Worm (Caenorhabditis elegans): ENCODE measurements around the gene F12A10.8.
"Not testable (repeated sequence)": the region's sequence is repeated elsewhere in the genome, so short reads cannot be mapped to it uniquely, and the experiment has no call there.

The F12A10.8 gene

DNA sequence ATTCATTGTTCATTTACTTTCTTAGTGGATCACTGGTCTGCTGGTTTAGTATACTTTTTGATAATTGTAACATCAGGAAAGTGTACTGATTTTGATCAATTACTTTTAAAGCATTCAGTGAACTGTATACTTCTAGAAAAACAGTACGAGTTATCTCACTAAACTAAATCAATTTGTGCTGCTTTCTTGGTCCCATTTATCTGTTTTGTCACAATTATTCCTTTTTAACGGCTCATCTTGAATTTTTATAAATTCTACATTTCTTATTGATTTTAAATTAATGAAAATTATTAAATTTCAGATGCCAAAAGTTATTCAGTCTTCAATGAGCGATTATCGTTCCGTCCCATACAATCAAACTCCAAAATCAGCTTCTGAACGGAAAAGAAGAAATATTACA lies 34.1 kb upstream of the F12A10.8 start, which contains the start of gene hlh-25:
Gene hlh-25, plus strand, starts transcription at position 301 of the 400 bp plus-strand sequence.
- TF ChIP-seq tab-1, flt-1, T22C8.4 (GFP tag; IDR thresholded peaks at IDR 0.05): not testable (repeated sequence)

ce11 chrII:5533642-5534041 lies 32.8 kb upstream of the F12A10.8 start, which contains the start of gene hlh-26:
Gene hlh-26 (minus strand): TSS chrII:5533742.
- TF ChIP-seq ztf-23 (GFP tag; IDR thresholded peaks at IDR 0.05) = no peak
- TF ChIP-seq ztf-29 (GFP tag; IDR thresholded peaks at IDR 0.05) = no peak
- no peak for TF ChIP-seq cog-1 (tag; optimal IDR thresholded peaks at IDR 0.05)
- TF ChIP-seq klf-2 (GFP tag; conservative IDR thresholded peaks at IDR 0.05) = no peak
- TF ChIP-seq med-1 (GFP tag; optimal IDR thresholded peaks at IDR 0.05; ENCODE audit: insufficient read depth) = no peak
- no peak for TF ChIP-seq flt-1 (GFP tag; IDR thresholded peaks at IDR 0.05)
- no peak for TF ChIP-seq tab-1 (GFP tag; IDR thresholded peaks at IDR 0.05)
- no peak for TF ChIP-seq ref-1 (GFP tag; conservative IDR thresholded peaks at IDR 0.05)
- TF ChIP-seq T22C8.4 (GFP tag; IDR thresholded peaks at IDR 0.05) = no peak

DNA sequence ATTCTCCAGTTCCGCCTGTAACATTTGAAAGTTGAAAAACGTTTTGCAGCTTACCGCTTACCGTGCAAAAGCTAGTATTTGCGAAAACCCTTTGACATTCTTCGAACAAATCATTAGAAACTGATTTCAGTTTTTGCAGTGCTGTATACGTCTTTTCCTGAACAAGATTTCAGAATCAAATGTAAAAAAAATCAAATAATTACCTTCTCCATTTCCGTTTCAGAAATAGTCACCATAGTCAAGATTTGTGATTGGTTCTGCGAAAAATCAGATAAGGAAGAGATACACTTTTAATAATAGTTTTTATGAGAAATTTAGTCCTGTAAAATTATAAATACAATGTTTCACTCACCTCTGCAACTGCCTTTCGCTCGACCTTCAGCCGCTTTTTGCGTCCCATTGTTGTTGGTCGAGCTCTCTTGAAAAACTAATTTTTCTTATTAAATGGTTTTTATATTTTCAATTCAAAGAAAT lies 31.0 kb upstream of the F12A10.8 start, which contains the start of gene C17C3.9:
Gene C17C3.9, minus strand, starts transcription at position 424 of the 474 bp plus-strand sequence.
- no peak for TF ChIP-seq flt-1 (GFP tag; IDR thresholded peaks at IDR 0.05)
- no peak for TF ChIP-seq ztf-29 (GFP tag; IDR thresholded peaks at IDR 0.05)
- no peak for TF ChIP-seq klf-2 (GFP tag; conservative IDR thresholded peaks at IDR 0.05)
- TF ChIP-seq tab-1 (GFP tag; IDR thresholded peaks at IDR 0.05) = no peak
- no peak for TF ChIP-seq cog-1 (tag; optimal IDR thresholded peaks at IDR 0.05)
- TF ChIP-seq ref-1 (GFP tag; conservative IDR thresholded peaks at IDR 0.05) = no peak

DNA sequence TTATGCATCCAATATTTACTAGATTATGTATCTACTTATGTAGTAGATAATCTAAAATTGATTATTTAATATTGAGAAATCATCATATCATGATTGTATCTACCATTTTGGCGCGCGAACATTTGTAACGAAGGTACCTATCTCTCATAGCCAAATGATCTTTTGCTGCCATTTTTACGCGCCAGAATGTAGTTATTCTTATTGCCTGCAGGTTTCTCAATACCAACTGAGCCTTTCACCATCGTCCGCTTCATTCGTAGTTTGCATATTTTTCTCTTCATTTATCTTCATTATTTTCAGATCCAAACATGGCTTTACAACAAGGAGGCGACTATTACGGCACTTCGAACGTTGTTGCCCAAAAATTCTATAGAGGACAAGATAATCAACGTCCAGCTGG lies 27.0 kb upstream of the F12A10.8 start, which contains the start of gene ZK177.1:
Gene ZK177.1, plus strand, starts transcription at position 301 of the 400 bp plus-strand sequence.
- no peak for TF ChIP-seq cog-1 (tag; optimal IDR thresholded peaks at IDR 0.05)
- TF ChIP-seq flt-1 (GFP tag; IDR thresholded peaks at IDR 0.05) = no peak
- no peak for TF ChIP-seq ztf-23 (GFP tag; IDR thresholded peaks at IDR 0.05)
- no peak for TF ChIP-seq med-1 (GFP tag; optimal IDR thresholded peaks at IDR 0.05; ENCODE audit: insufficient read depth)
- TF ChIP-seq T22C8.4 (GFP tag; IDR thresholded peaks at IDR 0.05) = no peak
- TF ChIP-seq klf-2 (GFP tag; conservative IDR thresholded peaks at IDR 0.05) = no peak
- TF ChIP-seq ref-1 (GFP tag; conservative IDR thresholded peaks at IDR 0.05) = no peak
- no peak for TF ChIP-seq ztf-29 (GFP tag; IDR thresholded peaks at IDR 0.05)
- no peak for TF ChIP-seq tab-1 (GFP tag; IDR thresholded peaks at IDR 0.05)

- TF ChIP-seq ztf-29 (GFP tag; IDR thresholded peaks at IDR 0.05) = no peak
- TF ChIP-seq klf-2 (GFP tag; conservative IDR thresholded peaks at IDR 0.05) = no peak
- TF ChIP-seq ref-1 (GFP tag; conservative IDR thresholded peaks at IDR 0.05) = no peak
- TF ChIP-seq tab-1 (GFP tag; IDR thresholded peaks at IDR 0.05) = no peak
- TF ChIP-seq ztf-23 (GFP tag; IDR thresholded peaks at IDR 0.05) = no peak
- TF ChIP-seq med-1 (GFP tag; optimal IDR thresholded peaks at IDR 0.05; ENCODE audit: insufficient read depth) = no peak
- no peak for TF ChIP-seq T22C8.4 (GFP tag; IDR thresholded peaks at IDR 0.05)
- TF ChIP-seq cog-1 (tag; optimal IDR thresholded peaks at IDR 0.05) = no peak
- TF ChIP-seq flt-1 (GFP tag; IDR thresholded peaks at IDR 0.05) = no peak
These were observed 24.4 kb upstream of the F12A10.8 start, which contains the start of gene tbx-35 for ce11 chrII:5525297-5525696. Gene tbx-35 (minus strand): TSS chrII:5525397.

DNA sequence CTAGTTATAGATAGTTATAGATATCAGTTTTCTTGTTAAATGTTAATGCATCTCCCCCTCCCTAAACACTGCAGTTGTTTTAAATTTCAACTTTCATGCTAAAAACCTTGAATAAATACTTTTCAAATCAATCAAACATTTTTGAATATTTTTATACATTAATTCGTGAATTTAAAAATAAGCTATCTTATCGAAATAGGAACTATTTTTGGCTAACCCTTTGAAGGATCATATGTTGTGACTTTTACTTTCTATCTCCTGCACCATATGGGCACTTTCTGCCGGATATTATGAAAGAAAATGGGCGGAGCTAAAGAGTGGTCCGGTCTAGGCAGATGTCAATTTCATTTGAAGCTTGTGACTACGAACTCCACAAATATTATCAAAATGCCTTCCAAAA lies 21.8 kb upstream of the F12A10.8 start, which contains the start of gene ZK177.11:
Gene ZK177.11, plus strand, starts transcription at position 301 of the 400 bp plus-strand sequence.
- no peak for TF ChIP-seq ref-1 (GFP tag; conservative IDR thresholded peaks at IDR 0.05)

DNA sequence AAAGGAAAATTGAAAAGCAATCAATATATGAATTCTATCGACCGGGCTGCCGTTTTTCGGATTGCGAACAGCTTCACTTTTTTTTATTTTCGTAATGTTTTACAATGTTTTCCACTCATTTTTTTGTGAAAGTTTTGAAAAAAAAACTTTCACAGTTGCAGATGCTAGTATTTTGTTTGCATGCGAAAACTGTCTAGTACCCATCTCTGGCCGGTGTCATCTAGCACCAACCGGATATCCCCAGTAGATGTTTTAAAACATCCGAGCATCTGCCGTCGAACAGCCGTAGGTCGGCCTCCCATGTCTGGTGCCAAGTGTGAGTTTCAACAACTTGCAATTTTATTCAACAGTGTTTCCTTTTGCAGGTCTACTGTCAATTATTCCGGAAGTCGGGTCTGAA lies 20.5 kb upstream of the F12A10.8 start, which contains the start of gene ZK177.12:
Gene ZK177.12, plus strand, starts transcription at position 301 of the 400 bp plus-strand sequence.
- TF ChIP-seq flt-1 (GFP tag; IDR thresholded peaks at IDR 0.05) (no peak), klf-2 (GFP tag; conservative IDR thresholded peaks at IDR 0.05) (no peak), tab-1 (GFP tag; IDR thresholded peaks at IDR 0.05) (no peak), med-1 (GFP tag; optimal IDR thresholded peaks at IDR 0.05; ENCODE audit: insufficient read depth) (no peak), T22C8.4 (GFP tag; IDR thresholded peaks at IDR 0.05) (no peak), ztf-29 (GFP tag; IDR thresholded peaks at IDR 0.05) (no peak), ztf-23 (GFP tag; IDR thresholded peaks at IDR 0.05) (no peak), ref-1 (GFP tag; conservative IDR thresholded peaks at IDR 0.05) (no peak), cog-1 (tag; optimal IDR thresholded peaks at IDR 0.05) (no peak)

DNA sequence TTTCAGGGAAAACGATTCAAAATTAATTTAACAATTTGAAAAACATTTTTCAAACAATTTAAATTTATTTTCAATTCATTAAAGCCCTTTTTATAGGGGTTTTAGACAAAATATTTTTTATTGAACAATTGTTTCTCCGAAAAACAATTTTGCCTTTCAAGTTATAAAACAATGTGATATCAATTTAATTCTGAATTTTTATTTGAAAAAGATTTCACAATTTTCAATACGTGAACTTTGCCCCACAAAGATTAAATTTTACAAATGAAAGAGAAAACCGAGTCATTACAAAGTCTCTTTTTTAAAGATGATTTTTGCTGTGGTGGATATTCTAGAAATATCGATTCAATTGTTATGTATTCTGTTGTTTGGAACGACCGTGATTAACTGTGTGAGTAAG lies 18.0 kb upstream of the F12A10.8 start, which contains the start of gene ZK177.2:
Gene ZK177.2, plus strand, starts transcription at position 301 of the 400 bp plus-strand sequence.
- TF ChIP-seq T22C8.4 (GFP tag; IDR thresholded peaks at IDR 0.05) (no peak), ztf-23 (GFP tag; IDR thresholded peaks at IDR 0.05) (no peak), tab-1 (GFP tag; IDR thresholded peaks at IDR 0.05) (no peak), klf-2 (GFP tag; conservative IDR thresholded peaks at IDR 0.05) (no peak), ref-1 (GFP tag; conservative IDR thresholded peaks at IDR 0.05) (no peak), med-1 (GFP tag; optimal IDR thresholded peaks at IDR 0.05; ENCODE audit: insufficient read depth) (no peak), ztf-29 (GFP tag; IDR thresholded peaks at IDR 0.05) (no peak), flt-1 (GFP tag; IDR thresholded peaks at IDR 0.05) (no peak), cog-1 (tag; optimal IDR thresholded peaks at IDR 0.05) (no peak)

DNA sequence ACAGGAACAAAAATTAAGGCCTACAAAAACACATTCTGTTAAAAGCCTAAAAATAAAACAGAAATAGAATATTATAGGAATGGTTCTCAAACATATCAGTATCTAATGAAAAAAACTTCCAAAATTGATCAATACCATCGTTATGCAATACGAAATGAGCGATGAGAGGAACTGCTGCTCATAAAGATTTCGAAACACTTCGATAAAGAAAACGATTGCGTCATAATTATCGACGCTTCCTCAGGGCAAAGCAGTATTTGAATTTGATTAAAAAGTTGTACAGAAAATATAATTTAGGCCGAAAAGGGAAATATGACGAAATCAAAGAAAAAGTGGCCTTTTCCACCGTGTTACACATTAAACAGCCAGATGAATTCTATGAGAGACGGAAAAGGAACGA lies 17.2 kb upstream of the F12A10.8 start:
- TF ChIP-seq tab-1 (GFP tag; IDR thresholded peaks at IDR 0.05) (no peak), flt-1 (GFP tag; IDR thresholded peaks at IDR 0.05) (no peak), cog-1 (tag; optimal IDR thresholded peaks at IDR 0.05) (no peak), ztf-29 (GFP tag; IDR thresholded peaks at IDR 0.05) (no peak), klf-2 (GFP tag; conservative IDR thresholded peaks at IDR 0.05) (no peak), med-1 (GFP tag; optimal IDR thresholded peaks at IDR 0.05; ENCODE audit: insufficient read depth) (no peak), ref-1 (GFP tag; conservative IDR thresholded peaks at IDR 0.05) (no peak), T22C8.4 (GFP tag; IDR thresholded peaks at IDR 0.05) (no peak), ztf-23 (GFP tag; IDR thresholded peaks at IDR 0.05) (no peak)

- TF ChIP-seq klf-2 (GFP tag; conservative IDR thresholded peaks at IDR 0.05) = no peak
- no peak for TF ChIP-seq cog-1 (tag; optimal IDR thresholded peaks at IDR 0.05)
- no peak for TF ChIP-seq ref-1 (GFP tag; conservative IDR thresholded peaks at IDR 0.05)
- no peak for TF ChIP-seq flt-1 (GFP tag; IDR thresholded peaks at IDR 0.05)
- TF ChIP-seq T22C8.4 (GFP tag; IDR thresholded peaks at IDR 0.05) = no peak
- TF ChIP-seq med-1 (GFP tag; optimal IDR thresholded peaks at IDR 0.05; ENCODE audit: insufficient read depth) = no peak
- TF ChIP-seq tab-1 (GFP tag; IDR thresholded peaks at IDR 0.05) = no peak
- TF ChIP-seq ztf-23 (GFP tag; IDR thresholded peaks at IDR 0.05) = no peak
- TF ChIP-seq ztf-29 (GFP tag; IDR thresholded peaks at IDR 0.05) = no peak
These were observed 16.8 kb upstream of the F12A10.8 start, which contains the start of gene ZK177.9 for ce11 chrII:5517643-5518042. Gene ZK177.9 (minus strand): TSS chrII:5517743.

Data from whole organism, midembryonic.